Worm (Caenorhabditis elegans): ENCODE measurements around the gene swt-6.

Gene swt-6

ce11 chrV:13954056-13954455, at the start of gene swt-6:
Gene swt-6, plus strand, starts transcription at chrV:13954356.
- no peak for TF ChIP-seq B0310.2 (tag; optimal IDR thresholded peaks at IDR 0.05)
- no peak for TF ChIP-seq hmbx-1 (tag; optimal IDR thresholded peaks at IDR 0.05)
- no peak for TF ChIP-seq pes-1 (GFP tag; IDR thresholded peaks at IDR 0.05)
- no peak for TF ChIP-seq ets-7 (tag; optimal IDR thresholded peaks at IDR 0.05)
- TF ChIP-seq F13C5.2 (tag; optimal IDR thresholded peaks at IDR 0.05), result no peak
- no peak for TF ChIP-seq tbx-37 (GFP tag; conservative IDR thresholded peaks at IDR 0.05)
- no peak for TF ChIP-seq tbx-11 (GFP tag; IDR thresholded peaks at IDR 0.05)
- no peak for TF ChIP-seq aly-1 (tag; optimal IDR thresholded peaks at IDR 0.05)
- TF ChIP-seq tra-4 (tag; optimal IDR thresholded peaks at IDR 0.05), result no peak
- TF ChIP-seq scrt-1 (GFP tag; IDR thresholded peaks at IDR 0.05), result no peak

- no peak for TF ChIP-seq ceh-13 (GFP tag; optimal IDR thresholded peaks at IDR 0.05)
- no peak for TF ChIP-seq hnd-1 (tag; optimal IDR thresholded peaks at IDR 0.05)
- TF ChIP-seq ets-7 (tag; optimal IDR thresholded peaks at IDR 0.05), result no peak
- TF ChIP-seq ama-1 (optimal IDR thresholded peaks at IDR 0.05), result no peak
- no peak for TF ChIP-seq tra-4 (tag; optimal IDR thresholded peaks at IDR 0.05)
- TF ChIP-seq B0310.2 (tag; optimal IDR thresholded peaks at IDR 0.05), result no peak
- no peak for TF ChIP-seq pes-1 (GFP tag; IDR thresholded peaks at IDR 0.05)
- TF ChIP-seq flt-1 (GFP tag; IDR thresholded peaks at IDR 0.05), result no peak
- no peak for TF ChIP-seq ceh-36 (tag; optimal IDR thresholded peaks at IDR 0.05)
- no peak for TF ChIP-seq sea-1 (GFP tag; conservative IDR thresholded peaks at IDR 0.05)
- TF ChIP-seq F13C5.2 (tag; optimal IDR thresholded peaks at IDR 0.05), result no peak
- TF ChIP-seq scrt-1 (GFP tag; IDR thresholded peaks at IDR 0.05), result no peak
- no peak for TF ChIP-seq tbx-37 (GFP tag; conservative IDR thresholded peaks at IDR 0.05)
Observed at ce11 chrV:13904446-13904845, 49.7 kb upstream of the swt-6 start, which contains the start of gene stdh-3. Gene stdh-3, plus strand, starts transcription at chrV:13904611.

- TF ChIP-seq ceh-13 (GFP tag; optimal IDR thresholded peaks at IDR 0.05), result no peak
- no peak for TF ChIP-seq ceh-36 (tag; optimal IDR thresholded peaks at IDR 0.05)
- no peak for TF ChIP-seq flt-1 (GFP tag; IDR thresholded peaks at IDR 0.05)
- TF ChIP-seq ets-7 (tag; optimal IDR thresholded peaks at IDR 0.05), result no peak
- TF ChIP-seq pes-1 (GFP tag; IDR thresholded peaks at IDR 0.05), result no peak
- TF ChIP-seq hmbx-1 (tag; optimal IDR thresholded peaks at IDR 0.05), result no peak
- no peak for TF ChIP-seq aly-1 (tag; optimal IDR thresholded peaks at IDR 0.05)
Observed at ce11 chrV:13906166-13906565, 48.0 kb upstream of the swt-6 start, which contains the start of gene stdh-1. Gene stdh-1, plus strand, starts transcription at chrV:13906492.

- TF ChIP-seq B0310.2 (tag; optimal IDR thresholded peaks at IDR 0.05) (no peak), tra-4 (tag; optimal IDR thresholded peaks at IDR 0.05) (no peak), ets-7 (tag; optimal IDR thresholded peaks at IDR 0.05) (no peak), F13C5.2 (tag; optimal IDR thresholded peaks at IDR 0.05) (no peak), tbx-37 (GFP tag; conservative IDR thresholded peaks at IDR 0.05) (no peak), tbx-11 (GFP tag; IDR thresholded peaks at IDR 0.05) (no peak), scrt-1 (GFP tag; IDR thresholded peaks at IDR 0.05) (no peak), ceh-36 (tag; optimal IDR thresholded peaks at IDR 0.05) (no peak), ceh-13 (GFP tag; optimal IDR thresholded peaks at IDR 0.05) (no peak), pes-1 (GFP tag; IDR thresholded peaks at IDR 0.05) (no peak), aly-1 (tag; optimal IDR thresholded peaks at IDR 0.05) (no peak), hmbx-1 (tag; optimal IDR thresholded peaks at IDR 0.05) (no peak), sea-1 (GFP tag; conservative IDR thresholded peaks at IDR 0.05) (no peak), hnd-1 (tag; optimal IDR thresholded peaks at IDR 0.05) (no peak), flt-1 (GFP tag; IDR thresholded peaks at IDR 0.05) (no peak), hmg-4 (GFP tag; optimal IDR thresholded peaks at IDR 0.05) (no peak), ama-1 (optimal IDR thresholded peaks at IDR 0.05) (no peak)
Observed at ce11 chrV:13907557-13908104, 46.5 kb upstream of the swt-6 start.

ce11 chrV:13908120-13908915, 45.8 kb upstream of the swt-6 start:
- TF ChIP-seq scrt-1 (GFP tag; IDR thresholded peaks at IDR 0.05) (no peak), sea-1 (GFP tag; conservative IDR thresholded peaks at IDR 0.05) (no peak), aly-1 (tag; optimal IDR thresholded peaks at IDR 0.05) (no peak)

- TF ChIP-seq ceh-36 (tag; optimal IDR thresholded peaks at IDR 0.05), result no peak
- no peak for TF ChIP-seq flt-1 (GFP tag; IDR thresholded peaks at IDR 0.05)
- no peak for TF ChIP-seq ceh-13 (GFP tag; optimal IDR thresholded peaks at IDR 0.05)
- no peak for TF ChIP-seq sea-1 (GFP tag; conservative IDR thresholded peaks at IDR 0.05)
- no peak for TF ChIP-seq pes-1 (GFP tag; IDR thresholded peaks at IDR 0.05)
- TF ChIP-seq tra-4 (tag; optimal IDR thresholded peaks at IDR 0.05), result no peak
- no peak for TF ChIP-seq hmg-4 (GFP tag; optimal IDR thresholded peaks at IDR 0.05)
- TF ChIP-seq hnd-1 (tag; optimal IDR thresholded peaks at IDR 0.05), result no peak
- TF ChIP-seq tbx-11 (GFP tag; IDR thresholded peaks at IDR 0.05), result no peak
- no peak for TF ChIP-seq aly-1 (tag; optimal IDR thresholded peaks at IDR 0.05)
- no peak for TF ChIP-seq tbx-37 (GFP tag; conservative IDR thresholded peaks at IDR 0.05)
- no peak for TF ChIP-seq F13C5.2 (tag; optimal IDR thresholded peaks at IDR 0.05)
- TF ChIP-seq scrt-1 (GFP tag; IDR thresholded peaks at IDR 0.05), result no peak
- TF ChIP-seq B0310.2 (tag; optimal IDR thresholded peaks at IDR 0.05), result no peak
- TF ChIP-seq hmbx-1 (tag; optimal IDR thresholded peaks at IDR 0.05), result no peak
- no peak for TF ChIP-seq ama-1 (optimal IDR thresholded peaks at IDR 0.05)
Observed at ce11 chrV:13908916-13909176, 45.3 kb upstream of the swt-6 start, which contains the start of gene C06B3.6. Gene C06B3.6, minus strand, starts transcription at chrV:13908967.

- no peak for TF ChIP-seq ama-1 (optimal IDR thresholded peaks at IDR 0.05)
- TF ChIP-seq sea-1 (GFP tag; conservative IDR thresholded peaks at IDR 0.05), result no peak
- TF ChIP-seq hmg-4 (GFP tag; optimal IDR thresholded peaks at IDR 0.05), result no peak
- TF ChIP-seq tra-4 (tag; optimal IDR thresholded peaks at IDR 0.05), result no peak
- TF ChIP-seq ceh-36 (tag; optimal IDR thresholded peaks at IDR 0.05), result no peak
- no peak for TF ChIP-seq B0310.2 (tag; optimal IDR thresholded peaks at IDR 0.05)
- no peak for TF ChIP-seq ceh-13 (GFP tag; optimal IDR thresholded peaks at IDR 0.05)
- no peak for TF ChIP-seq F13C5.2 (tag; optimal IDR thresholded peaks at IDR 0.05)
- no peak for TF ChIP-seq scrt-1 (GFP tag; IDR thresholded peaks at IDR 0.05)
- TF ChIP-seq tbx-11 (GFP tag; IDR thresholded peaks at IDR 0.05), result no peak
- no peak for TF ChIP-seq pes-1 (GFP tag; IDR thresholded peaks at IDR 0.05)
- no peak for TF ChIP-seq hmbx-1 (tag; optimal IDR thresholded peaks at IDR 0.05)
- TF ChIP-seq aly-1 (tag; optimal IDR thresholded peaks at IDR 0.05), result no peak
Observed at ce11 chrV:13909400-13909799, 44.8 kb upstream of the swt-6 start, which contains the start of gene C06B3.7. Gene C06B3.7, plus strand, starts transcription at chrV:13909686.
